Fruit fly (Drosophila melanogaster) whole organism, embryonic: Measurements from ENCODE around the gene CG44000.

Experiments
- CG10462 ChIP-seq: fragments of 200-800 bp; sonication (Bioruptor generic); optimal IDR thresholded peaks from 2 replicates; lab custom pipeline; 2016; ENCODE audit warnings: missing biosample characterization, missing genetic modification characterization
- CG11504 ChIP-seq: fragments of 200-800 bp; sonication (Bioruptor generic); optimal IDR thresholded peaks from 3 replicates; lab custom pipeline; 2019; ENCODE audit warnings: missing biosample characterization, mild to moderate bottlenecking, missing genetic modification characterization, moderate library complexity
- CG12942 ChIP-seq: fragments of 200-800 bp; sonication (Bioruptor generic); optimal IDR thresholded peaks from 3 replicates; lab custom pipeline; 2016; ENCODE audit warnings: missing biosample characterization, missing genetic modification characterization
- CG14710 ChIP-seq: fragments of 200-800 bp; sonication (Bioruptor generic); optimal IDR thresholded peaks from 3 replicates; lab custom pipeline; 2019; ENCODE audit warnings: missing biosample characterization, mild to moderate bottlenecking, missing genetic modification characterization, moderate library complexity
- CG15514 ChIP-seq: fragments of 200-800 bp; sonication (Bioruptor generic); optimal IDR thresholded peaks from 3 replicates; lab custom pipeline; 2017; ENCODE audit warnings: missing biosample characterization, missing genetic modification characterization, mild to moderate bottlenecking, moderate library complexity, missing genetic modification reagents
- CG16813 ChIP-seq: fragments of 200-800 bp; sonication (Bioruptor generic); IDR thresholded peaks from 3 replicates; pipeline ENCODE4 v1.3.6; 2022; ENCODE audit warnings: missing biosample characterization, missing genetic modification characterization; ENCODE audit not compliant: partially characterized antibody
- CG2116 ChIP-seq: fragments of 200-800 bp; sonication (Bioruptor generic); optimal IDR thresholded peaks from 3 replicates; lab custom pipeline; 2018; ENCODE audit warnings: missing biosample characterization, mild to moderate bottlenecking, missing genetic modification characterization
- CG2875 ChIP-seq: fragments of 200-800 bp; sonication (Bioruptor generic); optimal IDR thresholded peaks from 2 replicates; lab custom pipeline; 2017; ENCODE audit warnings: missing biosample characterization, mild to moderate bottlenecking, missing genetic modification characterization, missing genetic modification reagents
- CG2889 ChIP-seq: fragments of 200-800 bp; sonication (Bioruptor generic); IDR thresholded peaks from 3 replicates; pipeline ENCODE4 v1.3.6; 2022; ENCODE audit warnings: missing biosample characterization, missing genetic modification characterization
- CG32767 ChIP-seq: fragments of 200-800 bp; sonication (Bioruptor generic); IDR thresholded peaks from 2 replicates; pipeline ENCODE4 v1.3.6; 2022; ENCODE audit warnings: missing biosample characterization, missing genetic modification characterization
- CG34224 ChIP-seq: fragments of 200-800 bp; sonication (Bioruptor generic); IDR thresholded peaks from 3 replicates; pipeline ENCODE4 v1.3.6; 2022; ENCODE audit warnings: missing biosample characterization, missing genetic modification characterization; ENCODE audit not compliant: partially characterized antibody
- CG7963 ChIP-seq: fragments of 200-800 bp; sonication (Bioruptor generic); IDR thresholded peaks from 3 replicates; pipeline ENCODE4 v1.3.6; 2022; ENCODE audit warnings: missing biosample characterization, missing genetic modification characterization; ENCODE audit not compliant: partially characterized antibody
- CG7987 ChIP-seq: fragments of 200-800 bp; sonication (Bioruptor generic); optimal IDR thresholded peaks from 2 replicates; lab custom pipeline; 2018; ENCODE audit warnings: missing biosample characterization, mild to moderate bottlenecking, missing genetic modification characterization, moderate library complexity
- CG8765 ChIP-seq: fragments of 200-800 bp; sonication (Bioruptor generic); IDR thresholded peaks from 2 replicates; pipeline ENCODE4 v1.3.6; 2022; ENCODE audit warnings: missing biosample characterization, missing genetic modification characterization
- CoRest ChIP-seq: fragments of 200-800 bp; sonication (Bioruptor generic); optimal IDR thresholded peaks from 3 replicates; lab custom pipeline; 2018; ENCODE audit warnings: missing biosample characterization, mild to moderate bottlenecking, missing genetic modification characterization, moderate library complexity
- Doc3 ChIP-seq: fragments of 200-800 bp; sonication (Bioruptor generic); IDR thresholded peaks from 3 replicates; pipeline ENCODE4 v1.3.6; 2022; ENCODE audit warnings: missing biosample characterization, missing genetic modification characterization; ENCODE audit not compliant: partially characterized antibody
- Dref ChIP-seq: fragments of 200-800 bp; sonication (Bioruptor generic); IDR thresholded peaks from 2 replicates; pipeline ENCODE4 v1.3.6; 2022; ENCODE audit warnings: missing biosample characterization, missing genetic modification characterization
- Ets65A ChIP-seq: fragments of 200-800 bp; sonication (Bioruptor generic); peaks from one replicate; lab custom pipeline; 2016; ENCODE audit warnings: missing biosample characterization, missing genetic modification characterization
- Fer1 ChIP-seq: fragments of 200-800 bp; sonication (Bioruptor generic); optimal IDR thresholded peaks from 2 replicates; lab custom pipeline; 2017; ENCODE audit warnings: missing biosample characterization, mild to moderate bottlenecking, missing genetic modification characterization
- HLH4C ChIP-seq: fragments of 200-800 bp; sonication (Bioruptor generic); IDR thresholded peaks from 3 replicates; pipeline ENCODE4 v1.3.6; 2022; ENCODE audit warnings: missing biosample characterization, missing genetic modification characterization; ENCODE audit not compliant: partially characterized antibody
- MBD-R2 ChIP-seq: fragments of 200-800 bp; sonication (Bioruptor generic); IDR thresholded peaks from 2 replicates; pipeline ENCODE4 v1.3.6; 2022; ENCODE audit warnings: missing biosample characterization, missing genetic modification characterization
- Mes4 ChIP-seq: fragments of 200-800 bp; sonication (Bioruptor generic); optimal IDR thresholded peaks from 2 replicates; lab custom pipeline; 2016; ENCODE audit warnings: missing biosample characterization, missing genetic modification characterization
- Myb ChIP-seq: fragments of 200-800 bp; sonication (Bioruptor generic); optimal IDR thresholded peaks from 2 replicates; lab custom pipeline; 2016; ENCODE audit warnings: missing biosample characterization, missing genetic modification characterization
- NC2β ChIP-seq: fragments of 200-800 bp; sonication (Bioruptor generic); optimal IDR thresholded peaks from 2 replicates; lab custom pipeline; 2016; ENCODE audit warnings: missing biosample characterization, missing genetic modification characterization
- NfI ChIP-seq: fragments of 200-800 bp; sonication (Bioruptor generic); optimal IDR thresholded peaks from 3 replicates; lab custom pipeline; 2018; ENCODE audit warnings: missing biosample characterization, mild to moderate bottlenecking, missing genetic modification characterization, moderate library complexity
- Pdp1 ChIP-seq, 2 experiments: fragments of 200-800 bp; sonication (Bioruptor generic); optimal IDR thresholded peaks; 3 replicates each; lab custom pipeline; 2016; ENCODE audit warnings: missing biosample characterization in 2 of 2, missing genetic modification characterization in 2 of 2, mild to moderate bottlenecking in 1 of 2, moderate library complexity in 1 of 2
- Tbp ChIP-seq: fragments of >200 bp; optimal IDR thresholded peaks from 2 replicates; lab custom pipeline; 2018; ENCODE audit warnings: missing biosample characterization, missing genetic modification characterization
- ash1 ChIP-seq: fragments of 200-800 bp; sonication (Bioruptor generic); optimal IDR thresholded peaks from 2 replicates; lab custom pipeline; 2018; ENCODE audit warnings: missing biosample characterization, mild to moderate bottlenecking, missing genetic modification characterization
- ato ChIP-seq: fragments of 200-800 bp; sonication (Bioruptor generic); IDR thresholded peaks from 2 replicates; pipeline ENCODE4 v1.3.6; 2022; ENCODE audit warnings: missing biosample characterization, missing genetic modification characterization; ENCODE audit not compliant: partially characterized antibody
- bab2 ChIP-seq: fragments of 200-800 bp; sonication (Bioruptor generic); optimal IDR thresholded peaks from 2 replicates; lab custom pipeline; 2016; ENCODE audit warnings: missing biosample characterization, missing genetic modification characterization
- bigmax ChIP-seq: fragments of 200-800 bp; sonication (Bioruptor generic); optimal IDR thresholded peaks from 2 replicates; lab custom pipeline; 2018; ENCODE audit warnings: missing biosample characterization, mild to moderate bottlenecking, missing genetic modification characterization
- cato ChIP-seq: fragments of 200-800 bp; sonication (Bioruptor generic); optimal IDR thresholded peaks from 2 replicates; lab custom pipeline; 2016; ENCODE audit warnings: missing biosample characterization, missing genetic modification characterization, borderline replicate concordance
- fd3F ChIP-seq: fragments of 200-800 bp; sonication (Bioruptor generic); optimal IDR thresholded peaks from 2 replicates; lab custom pipeline; 2018; ENCODE audit warnings: missing biosample characterization, mild to moderate bottlenecking, missing genetic modification characterization, moderate library complexity
- gfzf ChIP-seq: fragments of 200-800 bp; sonication (Bioruptor generic); optimal IDR thresholded peaks from 2 replicates; lab custom pipeline; 2016; ENCODE audit warnings: missing biosample characterization, mild to moderate bottlenecking, missing genetic modification characterization, moderate library complexity
- hb ChIP-seq: fragments of 200-800 bp; sonication (Bioruptor generic); IDR thresholded peaks from 3 replicates; pipeline ENCODE4 v1.3.6; 2022; ENCODE audit warnings: missing biosample characterization, missing genetic modification characterization; ENCODE audit not compliant: partially characterized antibody
- hbn ChIP-seq: fragments of 200-800 bp; sonication (Bioruptor generic); IDR thresholded peaks from 2 replicates; pipeline ENCODE4 v1.3.6; 2022; ENCODE audit warnings: missing biosample characterization, missing genetic modification characterization; ENCODE audit not compliant: partially characterized antibody
- knrl ChIP-seq: fragments of 200-800 bp; sonication (Bioruptor generic); IDR thresholded peaks from 3 replicates; pipeline ENCODE4 v1.3.6; 2022; ENCODE audit warnings: missing biosample characterization, missing genetic modification characterization; ENCODE audit not compliant: partially characterized antibody
- lab ChIP-seq: fragments of 200-800 bp; sonication (Bioruptor generic); optimal IDR thresholded peaks from 3 replicates; lab custom pipeline; 2017; ENCODE audit warnings: missing biosample characterization, missing genetic modification characterization, mild to moderate bottlenecking, moderate library complexity, missing genetic modification reagents
- luna ChIP-seq: fragments of 200-800 bp; sonication (Bioruptor generic); optimal IDR thresholded peaks from 2 replicates; lab custom pipeline; 2016; ENCODE audit warnings: missing biosample characterization, missing genetic modification characterization
- maf-S ChIP-seq: fragments of 200-800 bp; sonication (Bioruptor generic); optimal IDR thresholded peaks from 2 replicates; lab custom pipeline; 2016; ENCODE audit warnings: missing biosample characterization, missing genetic modification characterization
- mirr ChIP-seq: fragments of 200-800 bp; sonication (Bioruptor generic); optimal IDR thresholded peaks from 3 replicates; lab custom pipeline; 2018; ENCODE audit warnings: missing biosample characterization, mild to moderate bottlenecking, missing genetic modification characterization
- mld ChIP-seq: fragments of 200-800 bp; sonication (Bioruptor generic); IDR thresholded peaks from 3 replicates; pipeline ENCODE4 v1.3.6; 2022; ENCODE audit warnings: missing biosample characterization, missing genetic modification characterization; ENCODE audit not compliant: partially characterized antibody
- peb ChIP-seq: fragments of 200-800 bp; sonication (Bioruptor generic); IDR thresholded peaks from 2 replicates; pipeline ENCODE4 v1.3.6; 2022; ENCODE audit warnings: missing biosample characterization, missing genetic modification characterization
- pfk ChIP-seq: fragments of 200-800 bp; sonication (Bioruptor generic); optimal IDR thresholded peaks from 2 replicates; lab custom pipeline; 2018; ENCODE audit warnings: missing biosample characterization, mild to moderate bottlenecking, missing genetic modification characterization, moderate library complexity
- repo ChIP-seq: fragments of 200-800 bp; sonication (Bioruptor generic); optimal IDR thresholded peaks from 2 replicates; lab custom pipeline; 2016; ENCODE audit warnings: missing biosample characterization, missing genetic modification characterization
- sim ChIP-seq: fragments of 200-800 bp; sonication (Bioruptor generic); IDR thresholded peaks from 2 replicates; pipeline ENCODE4 v1.3.6; 2022; ENCODE audit warnings: missing biosample characterization, missing genetic modification characterization
- tgo ChIP-seq: fragments of 200-800 bp; sonication (Bioruptor generic); IDR thresholded peaks from 3 replicates; pipeline ENCODE4 v1.3.6; 2022; ENCODE audit warnings: missing biosample characterization, missing genetic modification characterization
- vfl ChIP-seq: fragments of 200-800 bp; sonication (Bioruptor generic); optimal IDR thresholded peaks from 2 replicates; lab custom pipeline; 2016; ENCODE audit warnings: missing biosample characterization, missing genetic modification characterization
- z ChIP-seq: fragments of 200-800 bp; sonication (Bioruptor generic); IDR thresholded peaks from 3 replicates; pipeline ENCODE4 v1.3.6; 2022; ENCODE audit warnings: missing biosample characterization, missing genetic modification characterization

CG44000 gene

DNA sequence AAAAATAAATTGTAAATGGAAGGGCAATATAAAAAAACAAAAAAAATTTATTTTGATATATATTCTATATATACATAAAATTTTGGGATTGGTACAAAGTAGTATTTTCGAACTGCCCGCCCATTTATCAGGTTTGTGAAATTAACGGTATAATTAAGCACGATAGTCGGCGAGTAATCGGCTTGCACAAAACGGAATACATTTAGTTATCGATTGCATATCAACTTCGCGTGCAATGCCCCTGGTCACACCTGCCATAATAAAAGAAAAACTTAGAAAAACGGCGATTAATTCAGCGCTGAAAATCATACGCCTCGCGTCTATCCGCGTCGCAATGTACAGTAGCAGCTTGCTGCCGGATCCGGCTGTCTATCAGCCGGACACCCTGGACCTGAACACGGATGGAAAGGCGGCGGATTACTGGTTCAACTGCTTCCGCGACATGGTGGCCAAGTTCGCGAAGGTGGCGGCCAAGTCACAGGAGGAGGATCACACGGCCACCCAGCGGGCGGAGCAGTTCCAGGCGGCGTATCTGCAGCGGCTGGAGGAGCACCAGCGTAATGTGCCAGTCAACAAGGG lies 50.8 kb downstream of the CG44000 start, which contains the start of gene CG5828 (continued):
- no peak for TF ChIP-seq bigmax (GFP tag; lab: Kevin White, UChicago)
- TF ChIP-seq pfk (GFP tag; lab: Kevin White, UChicago) = no peak
- TF ChIP-seq z (GFP tag; lab: Robert Waterston, UW) = no peak
- TF ChIP-seq mld = peak; percentile 51; the same call in 1 of the 3 replicates
- TF ChIP-seq CG2875 (GFP tag; lab: Kevin White, UChicago) = no peak
- TF ChIP-seq CoRest (tag; lab: Kevin White, UChicago) = peak; percentile 49
- no peak for TF ChIP-seq CG32767 (GFP tag; lab: Robert Waterston, UW)
- no peak for TF ChIP-seq luna (GFP tag; lab: Kevin White, UChicago)
- TF ChIP-seq CG7987 = no peak
- no peak for TF ChIP-seq CG12942
- TF ChIP-seq Ets65A (GFP tag; lab: Kevin White, UChicago) = no peak
- TF ChIP-seq Fer1 (GFP tag; lab: Kevin White, UChicago) = no peak
- TF ChIP-seq cato = no peak
- TF ChIP-seq NfI (GFP tag; lab: Kevin White, UChicago) = no peak
- TF ChIP-seq vfl (GFP tag; lab: Kevin White, UChicago) = no peak
- no peak for TF ChIP-seq sim (GFP tag; lab: Robert Waterston, UW)
- peak; percentile 3 for TF ChIP-seq CG15514 (GFP tag; lab: Kevin White, UChicago)
- TF ChIP-seq ato (GFP tag; lab: Robert Waterston, UW) = 0 out of 2 replicates have a peak, but pooled peaks have one; percentile 13
- TF ChIP-seq CG2889 = no peak
- TF ChIP-seq Mes4 (GFP tag; lab: Kevin White, UChicago) = no peak
- TF ChIP-seq Doc3 (GFP tag; lab: Robert Waterston, UW) = peak; percentile 67; the same call in 2 of the 3 replicates
- peak; percentile 76 for TF ChIP-seq Dref (GFP tag; lab: Robert Waterston, UW)
- no peak for TF ChIP-seq Pdp1 (GFP tag; optimal IDR thresholded peaks at IDR 0.05; lab: Kevin White, UChicago)
- peak; percentile 61 for TF ChIP-seq gfzf
- no peak for TF ChIP-seq NC2β
- no peak for TF ChIP-seq peb
- peak; percentile 37; the same call in 1 of the 2 replicates for TF ChIP-seq hbn
- TF ChIP-seq CG7963 (GFP tag; lab: Robert Waterston, UW) = peak; percentile 70
- peak; percentile 22 for TF ChIP-seq CG11504 (tag; lab: Kevin White, UChicago)
- no peak for TF ChIP-seq bab2 (GFP tag; lab: Kevin White, UChicago)
- TF ChIP-seq maf-S (GFP tag; lab: Kevin White, UChicago) = no peak
- TF ChIP-seq CG10462 = peak; percentile 52
- peak; percentile 71; the same call in 2 of the 3 replicates for TF ChIP-seq hb (GFP tag; lab: Robert Waterston, UW)
- TF ChIP-seq tgo (GFP tag; lab: Robert Waterston, UW) = no peak
- TF ChIP-seq Tbp (GFP tag; lab: Kevin White, UChicago) = no peak
- no peak for TF ChIP-seq repo (GFP tag; lab: Kevin White, UChicago)
- TF ChIP-seq CG8765 (GFP tag; lab: Robert Waterston, UW) = no peak
- TF ChIP-seq Myb (GFP tag; lab: Kevin White, UChicago) = peak; percentile 45
- peak; percentile 77 for TF ChIP-seq CG16813 (GFP tag; lab: Robert Waterston, UW)
- TF ChIP-seq fd3F (GFP tag; lab: Kevin White, UChicago) = no peak
- TF ChIP-seq CG2116 (GFP tag; lab: Kevin White, UChicago) = peak; percentile 85
- peak; percentile 61 for TF ChIP-seq CG14710 (tag; lab: Kevin White, UChicago)
- TF ChIP-seq ash1 = no peak
- TF ChIP-seq HLH4C (GFP tag; lab: Robert Waterston, UW) = peak; percentile 70
- TF ChIP-seq CG34224 (GFP tag; lab: Robert Waterston, UW) = peak; percentile 65
- TF ChIP-seq MBD-R2 = peak; percentile 58
- peak; percentile 71; the same call in 2 of the 3 replicates for TF ChIP-seq knrl (GFP tag; lab: Robert Waterston, UW)
- no peak for TF ChIP-seq lab (GFP tag; lab: Kevin White, UChicago)
- no peak for TF ChIP-seq mirr (GFP tag; lab: Kevin White, UChicago)
